Worm (Caenorhabditis elegans) whole organism, L3 larva: ENCODE results near the gene Y47D7A.17.
A peak's percentile ranks its signal among the peaks of the same experiment; 100 is the strongest.

Source experiments
- R02D3.7 ChIP-seq: fragments of 150-350 bp; optimal IDR thresholded peaks from 2 replicates; lab custom pipeline; 2014; ENCODE audit warnings: missing biosample characterization, missing genetic modification characterization
- ZK546.5 ChIP-seq: sonication (generic microtip); optimal IDR thresholded peaks from 2 replicates; lab custom pipeline; 2017; ENCODE audit warnings: missing biosample characterization, missing genetic modification characterization
- aly-2 ChIP-seq: fragments of 150-350 bp; optimal IDR thresholded peaks from 2 replicates; lab custom pipeline; 2014; ENCODE audit warnings: missing biosample characterization, missing genetic modification characterization
- ama-1 ChIP-seq: fragments of 150-350 bp; optimal IDR thresholded peaks from 2 replicates; lab custom pipeline; 2018
- ceh-16 ChIP-seq: sonication (generic microtip); optimal IDR thresholded peaks from 2 replicates; lab custom pipeline; 2017; ENCODE audit warnings: missing biosample characterization, missing genetic modification characterization
- ceh-28 ChIP-seq: fragments of 150-350 bp; optimal IDR thresholded peaks from 2 replicates; lab custom pipeline; 2014; ENCODE audit warnings: missing biosample characterization, missing genetic modification reagents, missing genetic modification characterization
- ceh-82 ChIP-seq: fragments of 150-350 bp; optimal IDR thresholded peaks from 2 replicates; lab custom pipeline; 2014; ENCODE audit warnings: missing biosample characterization, missing genetic modification characterization
- ceh-9 ChIP-seq: sonication (generic microtip); optimal IDR thresholded peaks from 2 replicates; lab custom pipeline; 2018; ENCODE audit warnings: missing biosample characterization, missing genetic modification characterization
- daf-12 ChIP-seq: fragments of 150-350 bp; optimal IDR thresholded peaks from 2 replicates; lab custom pipeline; 2014; ENCODE audit warnings: missing biosample characterization, missing genetic modification reagents, missing genetic modification characterization
- egl-27 ChIP-seq: sonication (generic microtip); optimal IDR thresholded peaks from 4 replicates; lab custom pipeline; 2017; ENCODE audit warnings: missing biosample characterization, missing genetic modification reagents, missing genetic modification characterization
- egl-5 ChIP-seq: fragments of 150-350 bp; optimal IDR thresholded peaks from 2 replicates; lab custom pipeline; 2017; ENCODE audit warnings: missing biosample characterization, missing genetic modification reagents, missing genetic modification characterization, inconsistent platforms
- elt-1 ChIP-seq: fragments of 150-350 bp; optimal IDR thresholded peaks from 2 replicates; lab custom pipeline; 2014; ENCODE audit warnings: missing biosample characterization, missing genetic modification characterization
- elt-2 ChIP-seq: sonication (generic microtip); optimal IDR thresholded peaks from 2 replicates; lab custom pipeline; 2016; ENCODE audit warnings: missing genetic modification reagents, mild to moderate bottlenecking, missing genetic modification characterization, missing compliant biosample characterization
- elt-3 ChIP-seq, 3 experiments: fragments of 150-350 bp in 1 of 3; sonication (generic microtip) in 2 of 3; optimal IDR thresholded peaks; 2 replicates in 2 of 3; 4 replicates in 1 of 3; lab custom pipeline; 2014 to 2017; ENCODE audit warnings: missing biosample characterization in 3 of 3, missing genetic modification characterization in 3 of 3
- eor-1 ChIP-seq, 2 experiments: fragments of 150-350 bp; optimal IDR thresholded peaks; 2 replicates each; lab custom pipeline; 2014 to 2018; ENCODE audit warnings: missing biosample characterization in 2 of 2, missing genetic modification characterization in 2 of 2
- fkh-10 ChIP-seq: sonication (generic microtip); optimal IDR thresholded peaks from 2 replicates; lab custom pipeline; 2017; ENCODE audit warnings: missing biosample characterization, missing genetic modification reagents, missing genetic modification characterization
- fkh-2 ChIP-seq: fragments of 150-350 bp; optimal IDR thresholded peaks from 2 replicates; lab custom pipeline; 2014; ENCODE audit warnings: missing biosample characterization, missing genetic modification reagents, missing genetic modification characterization
- fos-1 ChIP-seq: fragments of 150-350 bp; optimal IDR thresholded peaks from 2 replicates; lab custom pipeline; 2014; ENCODE audit warnings: missing biosample characterization, missing genetic modification characterization
- hmg-11 ChIP-seq: sonication (generic microtip); optimal IDR thresholded peaks from 2 replicates; lab custom pipeline; 2016; ENCODE audit warnings: missing genetic modification characterization, missing compliant biosample characterization
- jun-1 ChIP-seq: fragments of 150-350 bp; optimal IDR thresholded peaks from 2 replicates; lab custom pipeline; 2014; ENCODE audit warnings: missing biosample characterization, missing genetic modification reagents, missing genetic modification characterization
- lin-15B ChIP-seq: fragments of 150-350 bp; optimal IDR thresholded peaks from 2 replicates; lab custom pipeline; 2014; ENCODE audit warnings: missing biosample characterization, missing genetic modification characterization
- lin-39 ChIP-seq: fragments of 150-350 bp; optimal IDR thresholded peaks from 2 replicates; lab custom pipeline; 2018; ENCODE audit warnings: missing biosample characterization, missing genetic modification reagents, missing genetic modification characterization
- lsy-12 ChIP-seq: sonication (generic microtip); optimal IDR thresholded peaks from 2 replicates; lab custom pipeline; 2016; ENCODE audit warnings: mild to moderate bottlenecking, missing genetic modification characterization, missing compliant biosample characterization
- mdl-1 ChIP-seq: fragments of 150-350 bp; optimal IDR thresholded peaks from 2 replicates; lab custom pipeline; 2014; ENCODE audit warnings: missing biosample characterization, missing genetic modification characterization
- mml-1 ChIP-seq: fragments of 150-350 bp; sonication (generic microtip); optimal IDR thresholded peaks from 3 replicates; lab custom pipeline; 2014; ENCODE audit warnings: missing biosample characterization, missing genetic modification characterization
- nfya-1 ChIP-seq: sonication (generic microtip); optimal IDR thresholded peaks from 2 replicates; lab custom pipeline; 2017; ENCODE audit warnings: missing genetic modification characterization, mild to moderate bottlenecking, missing compliant biosample characterization, antibody characterized with exemption, moderate library complexity; ENCODE audit not compliant: insufficient read depth
- nhr-11 ChIP-seq: fragments of 150-350 bp; optimal IDR thresholded peaks from 2 replicates; lab custom pipeline; 2014; ENCODE audit warnings: missing biosample characterization, missing genetic modification characterization
- nhr-12 ChIP-seq: fragments of 150-350 bp; optimal IDR thresholded peaks from 2 replicates; lab custom pipeline; 2014; ENCODE audit warnings: missing biosample characterization, missing genetic modification characterization
- nhr-23 ChIP-seq: fragments of 150-350 bp; optimal IDR thresholded peaks from 2 replicates; lab custom pipeline; 2014; ENCODE audit warnings: missing biosample characterization, missing genetic modification reagents, missing genetic modification characterization
- nhr-237 ChIP-seq: fragments of 150-350 bp; optimal IDR thresholded peaks from 2 replicates; lab custom pipeline; 2014; ENCODE audit warnings: missing biosample characterization, missing genetic modification characterization
- nhr-25 ChIP-seq: sonication (generic microtip); optimal IDR thresholded peaks from 2 replicates; lab custom pipeline; 2017; ENCODE audit warnings: missing biosample characterization, missing genetic modification characterization
- nhr-28 ChIP-seq: fragments of 150-350 bp; optimal IDR thresholded peaks from 2 replicates; lab custom pipeline; 2014; ENCODE audit warnings: missing biosample characterization, missing genetic modification characterization
- nhr-43 ChIP-seq: sonication (generic microtip); optimal IDR thresholded peaks from 2 replicates; lab custom pipeline; 2016; ENCODE audit warnings: mild to moderate bottlenecking, missing genetic modification characterization, missing compliant biosample characterization; ENCODE audit not compliant: poor library complexity, severe bottlenecking
- nhr-67 ChIP-seq: fragments of 150-350 bp; optimal IDR thresholded peaks from 2 replicates; lab custom pipeline; 2014; ENCODE audit warnings: missing biosample characterization, missing genetic modification characterization
- nhr-76 ChIP-seq: fragments of 150-350 bp; sonication (generic microtip); optimal IDR thresholded peaks from 5 replicates; lab custom pipeline; 2014; ENCODE audit warnings: missing biosample characterization, missing genetic modification characterization
- nhr-77 ChIP-seq: fragments of 150-350 bp; optimal IDR thresholded peaks from 2 replicates; lab custom pipeline; 2014; ENCODE audit warnings: missing biosample characterization, missing genetic modification characterization
- pha-4 ChIP-seq: fragments of 150-350 bp; optimal IDR thresholded peaks from 2 replicates; lab custom pipeline; 2014; ENCODE audit warnings: missing biosample characterization, missing genetic modification reagents, missing genetic modification characterization
- pqm-1 ChIP-seq: fragments of 150-350 bp; optimal IDR thresholded peaks from 2 replicates; lab custom pipeline; 2017; ENCODE audit warnings: missing biosample characterization, missing genetic modification characterization, inconsistent platforms
- sea-2 ChIP-seq: fragments of 150-350 bp; sonication (generic microtip); optimal IDR thresholded peaks from 4 replicates; lab custom pipeline; 2014; ENCODE audit warnings: missing biosample characterization, missing genetic modification reagents, missing genetic modification characterization
- skn-1 ChIP-seq: fragments of 150-350 bp; optimal IDR thresholded peaks from 2 replicates; lab custom pipeline; 2014; ENCODE audit warnings: missing biosample characterization, missing genetic modification characterization
- snpc-4 ChIP-seq: fragments of 150-350 bp; optimal IDR thresholded peaks from 2 replicates; lab custom pipeline; 2014; ENCODE audit warnings: missing biosample characterization, missing genetic modification characterization
- tbx-2 ChIP-seq: sonication (generic microtip); optimal IDR thresholded peaks from 2 replicates; lab custom pipeline; 2016; ENCODE audit warnings: mild to moderate bottlenecking, missing genetic modification characterization, missing compliant biosample characterization
- unc-39 ChIP-seq: sonication (generic microtip); optimal IDR thresholded peaks from 4 replicates; lab custom pipeline; 2017; ENCODE audit warnings: missing biosample characterization, missing genetic modification characterization
- unc-62 ChIP-seq: fragments of 150-350 bp; sonication (generic microtip); optimal IDR thresholded peaks from 4 replicates; lab custom pipeline; 2014; ENCODE audit warnings: missing biosample characterization, missing genetic modification reagents, missing genetic modification characterization
- zag-1 ChIP-seq: fragments of 150-350 bp; optimal IDR thresholded peaks from 2 replicates; lab custom pipeline; 2014; ENCODE audit warnings: missing biosample characterization, missing genetic modification characterization
- ztf-11 ChIP-seq: fragments of 150-350 bp; optimal IDR thresholded peaks from 2 replicates; lab custom pipeline; 2014; ENCODE audit warnings: missing biosample characterization, missing genetic modification characterization
- ztf-4 ChIP-seq: fragments of 150-350 bp; optimal IDR thresholded peaks from 2 replicates; lab custom pipeline; 2014; ENCODE audit warnings: missing biosample characterization, missing genetic modification characterization

The Y47D7A.17 gene

ce11 chrV:4411714-4412113, at the start of gene Y47D7A.17:
Gene Y47D7A.17 (minus strand): TSS chrV:4411814.
- TF ChIP-seq R02D3.7 (tag; lab: Kevin White, UChicago) = no peak
- no peak for TF ChIP-seq ceh-16 (tag; lab: Kevin White, UChicago)
- no peak for TF ChIP-seq nhr-25 (tag; lab: Kevin White, UChicago)
- TF ChIP-seq aly-2 (tag; lab: Kevin White, UChicago) = no peak
- TF ChIP-seq unc-39 = no peak
- TF ChIP-seq elt-1 (tag; lab: Kevin White, UChicago) = no peak

ce11 chrV:4454634-4455033, 43.0 kb upstream of the Y47D7A.17 start, which contains the start of gene gnrr-5:
Gene gnrr-5 (minus strand): TSS chrV:4454734.
- TF ChIP-seq fkh-10 (peak; percentile 10), nhr-25 (tag; lab: Kevin White, UChicago) (no peak)

ce11 chrV:4450523-4451089, 39.0 kb upstream of the Y47D7A.17 start, which contains the start of gene rft-2:
Gene rft-2 (minus strand): TSS chrV:4450563.
- no peak for TF ChIP-seq elt-3 (tag; optimal IDR thresholded peaks at IDR 0.05; lab: Kevin White, UChicago)
- no peak for TF ChIP-seq ztf-11 (tag; lab: Kevin White, UChicago)
- TF ChIP-seq fkh-10 = no peak
- no peak for TF ChIP-seq sea-2 (GFP tag; lab: Kevin White, UChicago)
- TF ChIP-seq hmg-11 (tag; lab: Kevin White, UChicago) = peak; percentile 57
- TF ChIP-seq unc-62 = no peak
- TF ChIP-seq jun-1 (tag; lab: Kevin White, UChicago) = peak; percentile 10
- no peak for TF ChIP-seq pqm-1 (tag; lab: Kevin White, UChicago)
- TF ChIP-seq ceh-28 (tag; lab: Kevin White, UChicago) = no peak
- no peak for TF ChIP-seq eor-1 (tag; optimal IDR thresholded peaks at IDR 0.05; lab: Kevin White, UChicago)
- no peak for TF ChIP-seq elt-1 (tag; lab: Kevin White, UChicago)
- TF ChIP-seq pha-4 (tag; lab: Kevin White, UChicago) = peak; percentile 85
- TF ChIP-seq fkh-2 = no peak
- TF ChIP-seq ztf-4 (tag; lab: Kevin White, UChicago) = no peak
- no peak for TF ChIP-seq egl-27
- no peak for TF ChIP-seq nhr-12
- no peak for TF ChIP-seq mdl-1 (tag; lab: Kevin White, UChicago)
- peak; percentile 14 for TF ChIP-seq R02D3.7 (tag; lab: Kevin White, UChicago)
- TF ChIP-seq nhr-237 = no peak
- no peak for TF ChIP-seq ceh-82 (tag; lab: Kevin White, UChicago)
- no peak for TF ChIP-seq egl-5 (tag; lab: Kevin White, UChicago)
- no peak for TF ChIP-seq zag-1 (tag; lab: Kevin White, UChicago)
- no peak for TF ChIP-seq nhr-11 (tag; lab: Kevin White, UChicago)
- peak; percentile 52 for TF ChIP-seq snpc-4
- no peak for TF ChIP-seq lin-39 (tag; lab: Kevin White, UChicago)
- no peak for TF ChIP-seq nhr-23 (tag; lab: Kevin White, UChicago)
- no peak for TF ChIP-seq tbx-2 (tag; lab: Kevin White, UChicago)
- TF ChIP-seq ceh-9 = no peak
- TF ChIP-seq aly-2 (tag; lab: Kevin White, UChicago) = no peak
- TF ChIP-seq skn-1 (tag; lab: Kevin White, UChicago) = no peak
- TF ChIP-seq elt-2 (tag; lab: Kevin White, UChicago) = peak; percentile 65
- TF ChIP-seq nhr-43 (tag; lab: Kevin White, UChicago) = no peak
- TF ChIP-seq nhr-67 (tag; lab: Kevin White, UChicago) = no peak
- no peak for TF ChIP-seq ceh-16 (tag; lab: Kevin White, UChicago)
- no peak for TF ChIP-seq daf-12
- no peak for TF ChIP-seq lsy-12 (tag; lab: Kevin White, UChicago)
- no peak for TF ChIP-seq nhr-76 (tag; lab: Kevin White, UChicago)
- TF ChIP-seq nhr-77 (tag; lab: Kevin White, UChicago) = no peak
- no peak for TF ChIP-seq nhr-28 (tag; lab: Kevin White, UChicago)
- TF ChIP-seq unc-39 = no peak
- TF ChIP-seq ZK546.5 = no peak
- no peak for TF ChIP-seq nhr-25 (tag; lab: Kevin White, UChicago)
- TF ChIP-seq lin-15B (tag; lab: Kevin White, UChicago) = peak; percentile 62
- TF ChIP-seq ama-1 = no peak
- TF ChIP-seq mml-1 = no peak
- TF ChIP-seq fos-1 (tag; lab: Kevin White, UChicago) = no peak
- TF ChIP-seq nfya-1 (tag; lab: Kevin White, UChicago) = peak; percentile 59
- TF ChIP-seq, all 47 proteins: peak for 8
